Worm (Caenorhabditis elegans) whole organism, mixed stage, embryonic: ENCODE measurements around the gene F40F8.4.

Experiments used
- M03D4.4 ChIP-seq: sonication (generic microtip); optimal IDR thresholded peaks from 2 replicates; lab custom pipeline; 2017; ENCODE audit warnings: mild to moderate bottlenecking, missing genetic modification characterization, missing compliant biosample characterization
- bed-3 ChIP-seq: fragments of 200-800 bp; sonication (Bioruptor generic); optimal IDR thresholded peaks from 3 replicates; lab custom pipeline; 2018; ENCODE audit warnings: mild to moderate bottlenecking, missing genetic modification characterization, moderate library complexity, missing compliant biosample characterization
- blmp-1 ChIP-seq: fragments of 150-350 bp; optimal IDR thresholded peaks from 2 replicates; lab custom pipeline; 2014; ENCODE audit warnings: missing biosample characterization, missing genetic modification characterization
- ceh-39 ChIP-seq: fragments of 150-350 bp; optimal IDR thresholded peaks from 2 replicates; lab custom pipeline; 2014; ENCODE audit warnings: missing biosample characterization, missing genetic modification characterization
- ceh-43 ChIP-seq: fragments of 200-800 bp; sonication (Bioruptor generic); optimal IDR thresholded peaks from 2 replicates; lab custom pipeline; 2018; ENCODE audit warnings: mild to moderate bottlenecking, missing genetic modification characterization, moderate library complexity, missing compliant biosample characterization
- ceh-83 ChIP-seq: fragments of 200-800 bp; sonication (Bioruptor generic); optimal IDR thresholded peaks from 2 replicates; lab custom pipeline; 2018; ENCODE audit warnings: mild to moderate bottlenecking, missing genetic modification characterization, missing compliant biosample characterization
- ces-1 ChIP-seq: fragments of 150-350 bp; optimal IDR thresholded peaks from 2 replicates; lab custom pipeline; 2014; ENCODE audit warnings: missing biosample characterization, missing genetic modification reagents, missing genetic modification characterization
- cnd-1 ChIP-seq: fragments of 200-800 bp; sonication (Bioruptor generic); optimal IDR thresholded peaks from 2 replicates; lab custom pipeline; 2018; ENCODE audit warnings: mild to moderate bottlenecking, missing genetic modification characterization, missing compliant biosample characterization
- drap-1 ChIP-seq: fragments of 200-800 bp; sonication (Bioruptor generic); optimal IDR thresholded peaks from 3 replicates; lab custom pipeline; 2018; ENCODE audit warnings: mild to moderate bottlenecking, missing genetic modification characterization, missing compliant biosample characterization
- elt-1 ChIP-seq: sonication (generic microtip); optimal IDR thresholded peaks from 2 replicates; lab custom pipeline; 2017; ENCODE audit warnings: missing genetic modification characterization, mild to moderate bottlenecking, missing compliant biosample characterization, antibody characterized with exemption, moderate library complexity, borderline replicate concordance; ENCODE audit not compliant: insufficient read depth
- elt-3 ChIP-seq: fragments of 150-350 bp; optimal IDR thresholded peaks from 2 replicates; lab custom pipeline; 2014; ENCODE audit warnings: missing biosample characterization, missing genetic modification characterization
- flh-1 ChIP-seq: fragments of 200-800 bp; sonication (Bioruptor generic); optimal IDR thresholded peaks from 2 replicates; lab custom pipeline; 2018; ENCODE audit warnings: mild to moderate bottlenecking, missing genetic modification characterization, moderate library complexity, missing compliant biosample characterization
- ham-2 ChIP-seq: fragments of 200-800 bp; sonication (Bioruptor generic); optimal IDR thresholded peaks from 2 replicates; lab custom pipeline; 2018; ENCODE audit warnings: mild to moderate bottlenecking, missing genetic modification characterization, missing compliant biosample characterization
- hlh-1 ChIP-seq: fragments of 150-350 bp; optimal IDR thresholded peaks from 2 replicates; lab custom pipeline; 2014; ENCODE audit warnings: missing biosample characterization, missing genetic modification reagents, missing genetic modification characterization
- lin-13 ChIP-seq: fragments of 150-350 bp; optimal IDR thresholded peaks from 2 replicates; lab custom pipeline; 2014; ENCODE audit warnings: missing biosample characterization, missing genetic modification characterization
- lin-32 ChIP-seq: fragments of 200-800 bp; sonication (Bioruptor generic); optimal IDR thresholded peaks from 2 replicates; lab custom pipeline; 2018; ENCODE audit warnings: mild to moderate bottlenecking, missing genetic modification characterization, missing compliant biosample characterization
- lsy-2 ChIP-seq: fragments of 150-350 bp; optimal IDR thresholded peaks from 2 replicates; lab custom pipeline; 2014; ENCODE audit warnings: missing biosample characterization, missing genetic modification characterization
- mab-5 ChIP-seq: fragments of 150-350 bp; optimal IDR thresholded peaks from 2 replicates; lab custom pipeline; 2014; ENCODE audit warnings: missing biosample characterization, missing genetic modification characterization
- mep-1 ChIP-seq: fragments of 150-350 bp; optimal IDR thresholded peaks from 2 replicates; lab custom pipeline; 2017; ENCODE audit warnings: missing biosample characterization, missing genetic modification reagents, missing genetic modification characterization, inconsistent platforms
- mls-2 ChIP-seq: sonication (generic microtip); optimal IDR thresholded peaks from 2 replicates; lab custom pipeline; 2016; ENCODE audit warnings: mild to moderate bottlenecking, missing genetic modification characterization, moderate library complexity, missing compliant biosample characterization
- nhr-12 ChIP-seq: fragments of 150-350 bp; optimal IDR thresholded peaks from 2 replicates; lab custom pipeline; 2014; ENCODE audit warnings: missing biosample characterization, missing genetic modification characterization
- nhr-2 ChIP-seq: fragments of 150-350 bp; optimal IDR thresholded peaks from 2 replicates; lab custom pipeline; 2014; ENCODE audit warnings: missing biosample characterization, missing genetic modification characterization
- nhr-237 ChIP-seq: fragments of 150-350 bp; optimal IDR thresholded peaks from 2 replicates; lab custom pipeline; 2014; ENCODE audit warnings: missing biosample characterization, missing genetic modification characterization
- nhr-28 ChIP-seq: fragments of 150-350 bp; optimal IDR thresholded peaks from 2 replicates; lab custom pipeline; 2014; ENCODE audit warnings: missing biosample characterization, missing genetic modification characterization
- nhr-76 ChIP-seq: sonication (generic microtip); optimal IDR thresholded peaks from 2 replicates; lab custom pipeline; 2017; ENCODE audit warnings: missing biosample characterization, missing genetic modification characterization
- pha-4 ChIP-seq: fragments of 150-350 bp; optimal IDR thresholded peaks from 2 replicates; lab custom pipeline; 2018; ENCODE audit warnings: missing biosample characterization, missing genetic modification reagents, missing genetic modification characterization
- sem-2 ChIP-seq: fragments of 200-800 bp; sonication (Bioruptor generic); optimal IDR thresholded peaks from 2 replicates; lab custom pipeline; 2018; ENCODE audit warnings: mild to moderate bottlenecking, missing genetic modification characterization, missing compliant biosample characterization
- snpc-4 ChIP-seq: fragments of 150-350 bp; optimal IDR thresholded peaks from 2 replicates; lab custom pipeline; 2014; ENCODE audit warnings: missing biosample characterization, missing genetic modification characterization
- sptf-1 ChIP-seq: sonication (generic microtip); optimal IDR thresholded peaks from 2 replicates; lab custom pipeline; 2017; ENCODE audit warnings: mild to moderate bottlenecking, missing genetic modification characterization, moderate library complexity, missing compliant biosample characterization
- tbx-8 ChIP-seq: fragments of 200-800 bp; sonication (Bioruptor generic); optimal IDR thresholded peaks from 2 replicates; lab custom pipeline; 2018; ENCODE audit warnings: mild to moderate bottlenecking, missing genetic modification characterization, moderate library complexity, missing compliant biosample characterization
- unc-120 ChIP-seq: sonication (generic microtip); optimal IDR thresholded peaks from 2 replicates; lab custom pipeline; 2017; ENCODE audit warnings: missing genetic modification characterization, missing compliant biosample characterization; ENCODE audit not compliant: poor library complexity, severe bottlenecking
- unc-39 ChIP-seq: fragments of 150-350 bp; optimal IDR thresholded peaks from 2 replicates; lab custom pipeline; 2014; ENCODE audit warnings: missing biosample characterization, missing genetic modification characterization
- unc-62 ChIP-seq: fragments of 150-350 bp; optimal IDR thresholded peaks from 2 replicates; lab custom pipeline; 2014; ENCODE audit warnings: missing biosample characterization, missing genetic modification reagents, missing genetic modification characterization
- zip-8 ChIP-seq: fragments of 150-350 bp; optimal IDR thresholded peaks from 2 replicates; lab custom pipeline; 2014; ENCODE audit warnings: missing biosample characterization, missing genetic modification characterization
- ztf-11 ChIP-seq: fragments of 150-350 bp; optimal IDR thresholded peaks from 2 replicates; lab custom pipeline; 2014; ENCODE audit warnings: missing biosample characterization, missing genetic modification characterization

F40F8.4 gene

ce11 chrII:11140140-11140539 is at the start of gene F40F8.4:
Gene F40F8.4, minus strand, starts transcription at chrII:11140240.
- no peak for TF ChIP-seq flh-1 (GFP tag; lab: Kevin White, UChicago)
- no peak for TF ChIP-seq mab-5
- TF ChIP-seq unc-39 (tag; lab: Kevin White, UChicago): no peak
- no peak for TF ChIP-seq blmp-1 (tag; lab: Kevin White, UChicago)
- TF ChIP-seq bed-3 (GFP tag; lab: Kevin White, UChicago): no peak
- no peak for TF ChIP-seq zip-8
- no peak for TF ChIP-seq ham-2 (GFP tag; lab: Kevin White, UChicago)
- TF ChIP-seq unc-120 (tag; lab: Kevin White, UChicago): no peak
- TF ChIP-seq unc-62 (GFP tag; lab: Kevin White, UChicago): no peak
- no peak for TF ChIP-seq tbx-8
- no peak for TF ChIP-seq lin-13 (tag; lab: Kevin White, UChicago)
- TF ChIP-seq nhr-2 (tag; lab: Kevin White, UChicago): no peak
- no peak for TF ChIP-seq sptf-1 (tag; lab: Kevin White, UChicago)
- no peak for TF ChIP-seq drap-1
- TF ChIP-seq pha-4 (tag; lab: Kevin White, UChicago): no peak
- no peak for TF ChIP-seq hlh-1 (tag; lab: Kevin White, UChicago)

- TF ChIP-seq unc-39 (tag; lab: Kevin White, UChicago) (no peak), mab-5 (no peak), sem-2 (GFP tag; lab: Kevin White, UChicago) (no peak), nhr-12 (no peak), lin-32 (GFP tag; lab: Kevin White, UChicago) (no peak), unc-62 (GFP tag; lab: Kevin White, UChicago) (peak; percentile 13), lsy-2 (tag; lab: Kevin White, UChicago) (no peak), zip-8 (no peak), hlh-1 (tag; lab: Kevin White, UChicago) (peak; percentile 68), lin-13 (tag; lab: Kevin White, UChicago) (no peak)
Measured at ce11 chrII:11188026-11188425, 48.0 kb upstream of the F40F8.4 start, which contains the start of gene F37H8.5. Gene F37H8.5, plus strand, starts transcription at chrII:11188206.

ce11 chrII:11185728-11186127 is 45.7 kb upstream of the F40F8.4 start, which contains the start of gene sfxn-1.2:
Gene sfxn-1.2, plus strand, starts transcription at chrII:11186028.
- no peak for TF ChIP-seq mls-2
- TF ChIP-seq drap-1: no peak
- no peak for TF ChIP-seq bed-3 (GFP tag; lab: Kevin White, UChicago)
- no peak for TF ChIP-seq mab-5
- no peak for TF ChIP-seq elt-3
- TF ChIP-seq unc-62 (GFP tag; lab: Kevin White, UChicago): no peak
- TF ChIP-seq M03D4.4: no peak
- TF ChIP-seq blmp-1 (tag; lab: Kevin White, UChicago): no peak
- no peak for TF ChIP-seq nhr-237 (tag; lab: Kevin White, UChicago)
- no peak for TF ChIP-seq lin-13 (tag; lab: Kevin White, UChicago)

ce11 chrII:11184757-11185341 is 44.8 kb upstream of the F40F8.4 start, which contains the start of gene lir-3:
Gene lir-3, minus strand, starts transcription at chrII:11184807.
- no peak for TF ChIP-seq pha-4 (tag; lab: Kevin White, UChicago)
- peak; percentile 11 for TF ChIP-seq unc-120 (tag; lab: Kevin White, UChicago)
- peak; percentile 48 for TF ChIP-seq ham-2 (GFP tag; lab: Kevin White, UChicago)
- TF ChIP-seq drap-1: peak; percentile 21
- peak; percentile 48 for TF ChIP-seq hlh-1 (tag; lab: Kevin White, UChicago)
- no peak for TF ChIP-seq zip-8
- no peak for TF ChIP-seq elt-3
- TF ChIP-seq nhr-2 (tag; lab: Kevin White, UChicago): no peak
- TF ChIP-seq blmp-1 (tag; lab: Kevin White, UChicago): no peak
- no peak for TF ChIP-seq bed-3 (GFP tag; lab: Kevin White, UChicago)
- no peak for TF ChIP-seq nhr-12
- no peak for TF ChIP-seq ztf-11 (tag; lab: Kevin White, UChicago)
- no peak for TF ChIP-seq tbx-8
- peak; percentile 0 for TF ChIP-seq mep-1
- no peak for TF ChIP-seq unc-39 (tag; lab: Kevin White, UChicago)
- no peak for TF ChIP-seq elt-1 (tag; lab: Kevin White, UChicago)
- peak; percentile 19 for TF ChIP-seq cnd-1 (tag; lab: Kevin White, UChicago)
- no peak for TF ChIP-seq ceh-39 (tag; lab: Kevin White, UChicago)
- no peak for TF ChIP-seq nhr-237 (tag; lab: Kevin White, UChicago)
- TF ChIP-seq flh-1 (GFP tag; lab: Kevin White, UChicago): no peak
- no peak for TF ChIP-seq mab-5
- no peak for TF ChIP-seq sptf-1 (tag; lab: Kevin White, UChicago)
- peak; percentile 15 for TF ChIP-seq ces-1 (GFP tag; lab: Kevin White, UChicago)
- no peak for TF ChIP-seq unc-62 (GFP tag; lab: Kevin White, UChicago)
- TF ChIP-seq lsy-2 (tag; lab: Kevin White, UChicago): no peak
- no peak for TF ChIP-seq lin-13 (tag; lab: Kevin White, UChicago)
- TF ChIP-seq nhr-76 (tag; lab: Kevin White, UChicago): no peak
- TF ChIP-seq lin-32 (GFP tag; lab: Kevin White, UChicago): peak; percentile 34
- TF ChIP-seq nhr-28: no peak
- no peak for TF ChIP-seq ceh-43
- TF ChIP-seq snpc-4: no peak
- TF ChIP-seq ceh-83: no peak
- no peak for TF ChIP-seq M03D4.4
- no peak for TF ChIP-seq sem-2 (GFP tag; lab: Kevin White, UChicago)
- peak; percentile 21 for TF ChIP-seq mls-2
